Worm (Caenorhabditis elegans) whole organism, L1 larva: ENCODE measurements around the gene mob-2.
A peak's percentile ranks its signal among the peaks of the same experiment; 100 is the strongest.

Experiments
- C04F5.9 ChIP-seq: sonication (generic microtip); optimal IDR thresholded peaks from 2 replicates; lab custom pipeline; 2016; ENCODE audit warnings: missing genetic modification characterization, missing compliant biosample characterization
- F16B12.6 ChIP-seq: fragments of 150-350 bp; optimal IDR thresholded peaks from 2 replicates; lab custom pipeline; 2014; ENCODE audit warnings: missing biosample characterization, missing genetic modification characterization
- alr-1 ChIP-seq: fragments of 200-800 bp; sonication (Bioruptor generic); optimal IDR thresholded peaks from 2 replicates; lab custom pipeline; 2018; ENCODE audit warnings: borderline replicate concordance, mild to moderate bottlenecking, missing genetic modification characterization, missing compliant biosample characterization
- ceh-63 ChIP-seq: fragments of 200-800 bp; sonication (Bioruptor generic); optimal IDR thresholded peaks from 2 replicates; lab custom pipeline; 2018; ENCODE audit warnings: mild to moderate bottlenecking, missing genetic modification characterization, missing compliant biosample characterization
- ceh-8 ChIP-seq: fragments of 200-800 bp; sonication (Bioruptor generic); optimal IDR thresholded peaks from 2 replicates; lab custom pipeline; 2018; ENCODE audit warnings: mild to moderate bottlenecking, missing genetic modification characterization, moderate library complexity, missing compliant biosample characterization
- ceh-82 ChIP-seq, 3 experiments: fragments of 150-350 bp in 1 of 3; sonication (generic microtip) in 2 of 3; optimal IDR thresholded peaks; 2 replicates each; lab custom pipeline; 2014 to 2017; ENCODE audit warnings: missing biosample characterization in 3 of 3, missing genetic modification characterization in 3 of 3
- ceh-88 ChIP-seq: fragments of 200-800 bp; sonication (Bioruptor generic); IDR thresholded peaks from 2 replicates; pipeline ENCODE4 v1.3.6; 2022; ENCODE audit warnings: missing genetic modification characterization, missing compliant biosample characterization
- dsc-1 ChIP-seq: sonication (generic microtip); optimal IDR thresholded peaks from 2 replicates; lab custom pipeline; 2016; ENCODE audit warnings: mild to moderate bottlenecking, missing genetic modification characterization, missing compliant biosample characterization
- elt-2 ChIP-seq: sonication (generic microtip); optimal IDR thresholded peaks from 2 replicates; lab custom pipeline; 2016; ENCODE audit warnings: missing genetic modification characterization, mild to moderate bottlenecking, inconsistent platforms, missing compliant biosample characterization, missing genetic modification reagents
- elt-3 ChIP-seq, 6 experiments: fragments of 150-350 bp in 1 of 6; sonication (generic microtip); optimal IDR thresholded peaks; 2 replicates each; lab custom pipeline; 2017 to 2018; ENCODE audit warnings: missing biosample characterization in 6 of 6, missing genetic modification characterization in 6 of 6, inconsistent platforms in 1 of 6
- hlh-17 ChIP-seq: fragments of 200-800 bp; sonication (Bioruptor generic); optimal IDR thresholded peaks from 2 replicates; lab custom pipeline; 2018; ENCODE audit warnings: missing genetic modification characterization, mild to moderate bottlenecking, missing compliant biosample characterization, moderate library complexity, borderline replicate concordance
- hlh-4 ChIP-seq: sonication (generic microtip); optimal IDR thresholded peaks from 2 replicates; lab custom pipeline; 2016; ENCODE audit warnings: mild to moderate bottlenecking, missing genetic modification characterization, missing compliant biosample characterization
- hpl-2 ChIP-seq: fragments of 150-350 bp; optimal IDR thresholded peaks from 2 replicates; lab custom pipeline; 2014; ENCODE audit warnings: missing biosample characterization, missing genetic modification reagents, missing genetic modification characterization
- isw-1 ChIP-seq: fragments of 200-800 bp; sonication (Bioruptor generic); IDR thresholded peaks from 2 replicates; pipeline ENCODE4 v1.3.6; 2022; ENCODE audit warnings: missing genetic modification characterization, missing compliant biosample characterization
- lin-14 ChIP-seq: fragments of 200-800 bp; sonication (Bioruptor generic); optimal IDR thresholded peaks from 2 replicates; lab custom pipeline; 2018; ENCODE audit warnings: mild to moderate bottlenecking, missing genetic modification characterization, moderate library complexity, missing compliant biosample characterization
- lir-3 ChIP-seq: sonication (generic microtip); optimal IDR thresholded peaks from 2 replicates; lab custom pipeline; 2016; ENCODE audit warnings: mild to moderate bottlenecking, missing genetic modification characterization, moderate library complexity, missing compliant biosample characterization; ENCODE audit not compliant: poor library complexity
- lsy-2 ChIP-seq, 2 experiments: fragments of 150-350 bp; optimal IDR thresholded peaks; 2 replicates each; lab custom pipeline; 2014; ENCODE audit warnings: missing biosample characterization in 2 of 2, missing genetic modification characterization in 2 of 2
- mef-2 ChIP-seq: fragments of 150-350 bp; optimal IDR thresholded peaks from 2 replicates; lab custom pipeline; 2014; ENCODE audit warnings: missing biosample characterization, missing genetic modification characterization
- mep-1 ChIP-seq: fragments of 150-350 bp; optimal IDR thresholded peaks from 2 replicates; lab custom pipeline; 2014; ENCODE audit warnings: missing biosample characterization, missing genetic modification characterization
- nhr-19 ChIP-seq: fragments of 200-800 bp; sonication (Bioruptor generic); conservative IDR thresholded peaks from 2 replicates; pipeline ENCODE4 v1.3.6; 2022; ENCODE audit warnings: missing genetic modification characterization, missing compliant biosample characterization
- nhr-20 ChIP-seq: sonication (generic microtip); optimal IDR thresholded peaks from 2 replicates; lab custom pipeline; 2016; ENCODE audit warnings: mild to moderate bottlenecking, missing genetic modification characterization, missing compliant biosample characterization
- nhr-237 ChIP-seq: fragments of 150-350 bp; optimal IDR thresholded peaks from 2 replicates; lab custom pipeline; 2014; ENCODE audit warnings: missing biosample characterization, missing genetic modification characterization
- nhr-47 ChIP-seq: sonication (generic microtip); optimal IDR thresholded peaks from 2 replicates; lab custom pipeline; 2016; ENCODE audit warnings: mild to moderate bottlenecking, missing genetic modification characterization, moderate library complexity, missing compliant biosample characterization
- nhr-71 ChIP-seq: sonication (generic microtip); optimal IDR thresholded peaks from 2 replicates; lab custom pipeline; 2016; ENCODE audit warnings: mild to moderate bottlenecking, missing genetic modification characterization, moderate library complexity, missing compliant biosample characterization
- nhr-84 ChIP-seq: sonication (generic microtip); optimal IDR thresholded peaks from 2 replicates; lab custom pipeline; 2017; ENCODE audit warnings: missing biosample characterization, missing genetic modification characterization
- nhr-85 ChIP-seq: sonication (generic microtip); peaks from one replicate; lab custom pipeline; 2016; ENCODE audit warnings: missing genetic modification characterization, inconsistent platforms, missing compliant biosample characterization
- nhr-90 ChIP-seq: sonication (generic microtip); optimal IDR thresholded peaks from 2 replicates; lab custom pipeline; 2016; ENCODE audit warnings: mild to moderate bottlenecking, missing genetic modification characterization, missing compliant biosample characterization; ENCODE audit not compliant: poor library complexity
- pag-3 ChIP-seq: sonication (generic microtip); optimal IDR thresholded peaks from 2 replicates; lab custom pipeline; 2017; ENCODE audit warnings: missing genetic modification characterization, mild to moderate bottlenecking, missing compliant biosample characterization, antibody characterized with exemption, borderline replicate concordance; ENCODE audit not compliant: insufficient read depth
- skn-1 ChIP-seq: fragments of 150-350 bp; optimal IDR thresholded peaks from 2 replicates; lab custom pipeline; 2014; ENCODE audit warnings: missing biosample characterization, missing genetic modification characterization
- snu-23 ChIP-seq: sonication (generic microtip); optimal IDR thresholded peaks from 2 replicates; lab custom pipeline; 2016; ENCODE audit warnings: missing genetic modification characterization, missing compliant biosample characterization
- swsn-7 ChIP-seq: sonication (generic microtip); optimal IDR thresholded peaks from 2 replicates; lab custom pipeline; 2016; ENCODE audit warnings: missing genetic modification characterization, missing compliant biosample characterization
- unc-30 ChIP-seq: sonication (generic microtip); optimal IDR thresholded peaks from 2 replicates; lab custom pipeline; 2017; ENCODE audit warnings: missing biosample characterization, missing genetic modification characterization
- unc-62 ChIP-seq: fragments of 150-350 bp; optimal IDR thresholded peaks from 2 replicates; lab custom pipeline; 2014; ENCODE audit warnings: missing biosample characterization, missing genetic modification reagents, missing genetic modification characterization
- unc-98 ChIP-seq: fragments of 200-800 bp; sonication (Bioruptor generic); IDR thresholded peaks from 2 replicates; pipeline ENCODE4 v1.3.6; 2022; ENCODE audit warnings: missing genetic modification characterization, missing compliant biosample characterization
- vab-15 ChIP-seq: sonication (generic microtip); optimal IDR thresholded peaks from 2 replicates; lab custom pipeline; 2017; ENCODE audit warnings: missing genotype, mild to moderate bottlenecking, missing genetic modification characterization, missing compliant biosample characterization
- xbp-1 ChIP-seq: sonication (generic microtip); optimal IDR thresholded peaks from 2 replicates; lab custom pipeline; 2016; ENCODE audit warnings: missing genetic modification characterization, missing compliant biosample characterization
- zag-1 ChIP-seq: fragments of 150-350 bp; optimal IDR thresholded peaks from 2 replicates; lab custom pipeline; 2014; ENCODE audit warnings: missing biosample characterization, missing genetic modification characterization
- zip-4 ChIP-seq: fragments of 200-800 bp; sonication (Bioruptor generic); optimal IDR thresholded peaks from 2 replicates; lab custom pipeline; 2018; ENCODE audit warnings: mild to moderate bottlenecking, missing genetic modification characterization, moderate library complexity, missing compliant biosample characterization
- ztf-11 ChIP-seq, 2 experiments: sonication (generic microtip); optimal IDR thresholded peaks; 2 replicates each; lab custom pipeline; 2016 to 2017; ENCODE audit warnings: missing genetic modification characterization in 2 of 2, missing biosample characterization in 1 of 2, missing compliant biosample characterization in 1 of 2
- ztf-4 ChIP-seq: fragments of 150-350 bp; optimal IDR thresholded peaks from 2 replicates; lab custom pipeline; 2014; ENCODE audit warnings: missing biosample characterization, missing genetic modification characterization

The mob-2 gene

DNA sequence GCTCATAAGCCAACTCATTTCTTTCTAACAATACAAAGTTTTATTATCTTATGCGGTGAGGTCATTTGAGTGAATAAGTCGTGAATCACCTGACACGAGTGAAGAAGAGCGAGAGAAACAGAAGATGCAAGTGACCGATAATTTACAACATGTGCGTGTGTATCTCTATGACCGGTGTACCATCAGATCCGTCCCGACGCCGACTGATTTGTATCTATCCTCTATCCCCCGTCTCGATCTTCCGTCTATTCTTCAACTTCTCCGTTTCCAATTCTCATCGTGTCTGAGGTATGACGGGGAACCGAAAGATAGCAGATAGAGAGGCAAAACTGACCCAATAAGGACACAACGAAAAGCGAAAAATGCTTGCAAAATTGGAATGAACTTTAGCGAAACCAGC lies 28.4 kb downstream of the mob-2 start, which contains the start of gene F09A5.3 (continued):
- TF ChIP-seq elt-3 (tag; optimal IDR thresholded peaks at IDR 0.05; lab: Kevin White, UChicago) (peak in 2 of 6 experiments; percentile 72 to 80), lsy-2 (tag; optimal IDR thresholded peaks at IDR 0.05; lab: Kevin White, UChicago) (peak; percentile 28 to 61), zip-4 (no peak), mep-1 (tag; lab: Kevin White, UChicago) (peak; percentile 74), nhr-90 (peak; percentile 81), nhr-47 (tag; lab: Kevin White, UChicago) (peak; percentile 41), nhr-237 (tag; lab: Kevin White, UChicago) (no peak), snu-23 (GFP tag; lab: Kevin White, UChicago) (peak; percentile 81), F16B12.6 (no peak), nhr-85 (tag; lab: Kevin White, UChicago) (peak; percentile 96), isw-1 (GFP tag; lab: Robert Waterston, UW) (no peak)

DNA sequence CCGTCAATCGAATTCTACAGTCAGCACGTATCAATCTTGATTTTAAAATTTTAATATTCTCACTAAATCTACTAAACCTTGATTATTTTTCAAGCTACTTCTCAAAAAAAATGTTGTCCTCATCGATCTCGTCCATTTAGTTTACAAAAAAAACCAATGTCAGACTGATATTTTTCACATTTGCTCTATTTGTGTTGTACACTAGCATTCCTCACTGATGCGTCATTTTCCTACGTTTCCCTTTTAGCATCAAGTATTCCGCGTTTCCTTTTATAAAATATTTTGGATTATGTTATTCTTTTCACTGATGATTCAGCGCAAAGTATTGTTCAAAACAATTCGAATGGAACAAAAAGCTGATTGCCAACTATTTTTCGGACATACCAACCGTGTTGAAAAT lies 30.4 kb downstream of the mob-2 start, which contains the start of gene ttr-34:
Gene ttr-34, plus strand, starts transcription at position 301 of the 400 bp plus-strand sequence.
- TF ChIP-seq hpl-2 (GFP tag; lab: Kevin White, UChicago) (no peak), lir-3 (tag; lab: Kevin White, UChicago) (no peak), mef-2 (no peak), elt-2 (tag; lab: Kevin White, UChicago) (no peak), swsn-7 (tag; lab: Kevin White, UChicago) (no peak), skn-1 (no peak), nhr-90 (no peak), nhr-71 (tag; lab: Kevin White, UChicago) (no peak), nhr-19 (GFP tag; lab: Robert Waterston, UW) (no peak), dsc-1 (no peak), zag-1 (no peak), unc-98 (no peak), nhr-84 (tag; lab: Kevin White, UChicago) (no peak), vab-15 (tag; lab: Kevin White, UChicago) (no peak), alr-1 (no peak), C04F5.9 (tag; lab: Kevin White, UChicago) (no peak), nhr-237 (tag; lab: Kevin White, UChicago) (no peak), unc-62 (GFP tag; lab: Kevin White, UChicago) (no peak)

DNA sequence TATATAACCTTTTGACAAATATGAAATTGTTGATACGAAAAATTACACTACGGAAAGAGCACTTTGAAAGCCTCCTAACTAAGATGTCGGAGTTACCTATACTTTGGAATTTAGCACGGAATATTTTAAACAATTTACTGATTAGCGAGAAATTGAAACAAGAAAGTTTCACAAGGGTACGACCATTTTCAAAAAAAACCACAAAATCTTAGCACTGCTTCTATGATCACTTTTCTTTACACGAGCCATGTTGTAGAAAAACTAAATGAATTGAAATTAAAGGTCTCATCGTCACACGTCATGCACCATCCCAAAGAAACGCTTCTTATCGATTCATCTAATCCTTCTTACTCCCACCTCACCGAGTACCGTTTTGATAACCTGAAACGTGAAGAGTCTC lies 35.1 kb downstream of the mob-2 start, which contains the start of gene F09A5.2:
Gene F09A5.2, plus strand, starts transcription at position 301 of the 400 bp plus-strand sequence.
- TF ChIP-seq nhr-90 (no peak), ztf-11 (tag; optimal IDR thresholded peaks at IDR 0.05; lab: Kevin White, UChicago) (no peak), hlh-17 (GFP tag; lab: Kevin White, UChicago) (no peak), lin-14 (GFP tag; lab: Kevin White, UChicago) (no peak), xbp-1 (tag; lab: Kevin White, UChicago) (no peak), dsc-1 (no peak), elt-2 (tag; lab: Kevin White, UChicago) (peak; percentile 27), hlh-4 (tag; lab: Kevin White, UChicago) (no peak)
- TF ChIP-seq, all 84 proteins: peak for 1

DNA sequence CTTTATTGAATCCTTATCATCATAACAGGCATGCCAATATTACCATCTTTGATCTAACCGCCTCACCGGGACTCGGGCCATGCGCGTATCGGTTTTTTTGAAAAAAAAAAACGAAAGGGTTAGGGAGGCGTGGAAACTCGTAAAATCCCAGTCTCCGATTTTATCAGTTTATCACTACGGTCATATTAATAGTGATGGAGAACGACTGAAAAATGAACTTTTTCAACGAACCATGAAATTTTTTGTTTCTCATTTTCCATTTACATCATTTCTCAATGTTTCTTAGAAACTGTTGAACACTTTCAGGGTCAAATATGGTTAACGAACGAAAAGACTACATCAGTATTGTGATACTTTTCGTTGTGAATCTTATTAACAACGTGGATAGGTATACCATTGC lies 39.9 kb downstream of the mob-2 start, which contains the start of gene spin-3:
Gene spin-3, plus strand, starts transcription at position 301 of the 400 bp plus-strand sequence.
- no peak for TF ChIP-seq nhr-20 (tag; lab: Kevin White, UChicago)
- no peak for TF ChIP-seq ceh-63 (GFP tag; lab: Kevin White, UChicago)
- TF ChIP-seq, all 84 proteins: peak for 0

DNA sequence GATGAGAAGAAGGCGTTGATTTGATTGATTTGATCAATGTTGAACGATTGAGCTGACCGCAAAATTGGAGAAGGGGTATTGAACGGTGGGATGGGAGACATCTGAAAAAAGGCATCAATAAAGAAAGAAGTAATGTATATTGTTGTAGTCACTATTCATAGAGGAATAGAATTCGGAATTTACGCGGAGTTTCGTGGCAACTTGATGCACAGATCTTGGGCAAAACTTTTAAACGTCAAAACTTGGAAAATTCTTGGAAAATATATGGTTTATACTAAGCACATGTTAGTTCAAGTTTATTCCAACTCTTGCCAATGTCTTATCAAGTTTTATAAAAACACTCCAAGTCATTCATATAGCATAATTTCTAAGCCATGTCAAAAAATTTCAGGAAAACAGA lies 43.5 kb downstream of the mob-2 start, which contains the start of gene F17H10.4:
Gene F17H10.4, minus strand, starts transcription at position 101 of the 400 bp plus-strand sequence.
- TF ChIP-seq hlh-17 (GFP tag; lab: Kevin White, UChicago) = no peak
- TF ChIP-seq ztf-4 (tag; lab: Kevin White, UChicago) = no peak
- no peak for TF ChIP-seq mef-2
- TF ChIP-seq ceh-82 (tag; optimal IDR thresholded peaks at IDR 0.05; lab: Kevin White, UChicago) = no peak
- no peak for TF ChIP-seq unc-30 (tag; lab: Kevin White, UChicago)
- TF ChIP-seq nhr-237 (tag; lab: Kevin White, UChicago) = no peak
- TF ChIP-seq ceh-88 (GFP tag; lab: Robert Waterston, UW) = no peak
- TF ChIP-seq pag-3 (tag; lab: Kevin White, UChicago) = no peak
- no peak for TF ChIP-seq C04F5.9 (tag; lab: Kevin White, UChicago)
- TF ChIP-seq ceh-8 = no peak
- no peak for TF ChIP-seq isw-1 (GFP tag; lab: Robert Waterston, UW)
- TF ChIP-seq, all 84 proteins: peak for 0
